Fruit fly (Drosophila melanogaster) whole organism, embryonic: ENCODE measurements around the gene gcm.

Experiments used
- Abd-B ChIP-seq: fragments of 200-800 bp; sonication (Bioruptor generic); optimal IDR thresholded peaks from 2 replicates; lab custom pipeline; 2018; ENCODE audit warnings: missing biosample characterization, mild to moderate bottlenecking, missing genetic modification characterization, moderate library complexity
- Ada2b ChIP-seq: fragments of 200-800 bp; sonication (Bioruptor generic); IDR thresholded peaks from 2 replicates; pipeline ENCODE4 v1.3.6; 2022; ENCODE audit warnings: missing biosample characterization, missing genetic modification characterization
- Antp ChIP-seq: fragments of 200-800 bp; sonication (Bioruptor generic); optimal IDR thresholded peaks from 3 replicates; lab custom pipeline; 2016; ENCODE audit warnings: missing biosample characterization, missing genetic modification characterization
- Blimp-1 ChIP-seq: fragments of 200-800 bp; sonication (Bioruptor generic); optimal IDR thresholded peaks from 3 replicates; lab custom pipeline; 2018; ENCODE audit warnings: missing biosample characterization, missing genetic modification characterization, mild to moderate bottlenecking, moderate library complexity, missing genetic modification reagents
- CG12236 ChIP-seq: fragments of 200-800 bp; sonication (Bioruptor generic); optimal IDR thresholded peaks from 2 replicates; lab custom pipeline; 2016; ENCODE audit warnings: missing biosample characterization, missing genetic modification characterization
- CG12391 ChIP-seq: fragments of 200-800 bp; sonication (Bioruptor generic); optimal IDR thresholded peaks from 3 replicates; lab custom pipeline; 2018; ENCODE audit warnings: missing biosample characterization, mild to moderate bottlenecking, missing genetic modification characterization, moderate library complexity
- CG14667 ChIP-seq: fragments of 200-800 bp; sonication (Bioruptor generic); IDR thresholded peaks from 2 replicates; pipeline ENCODE4 v1.3.6; 2022; ENCODE audit warnings: missing biosample characterization, missing genetic modification characterization
- CG15269 ChIP-seq: fragments of 200-800 bp; sonication (Bioruptor generic); optimal IDR thresholded peaks from 2 replicates; lab custom pipeline; 2018; ENCODE audit warnings: missing biosample characterization, mild to moderate bottlenecking, missing genetic modification characterization, moderate library complexity
- CG15601 ChIP-seq: fragments of 200-800 bp; sonication (Bioruptor generic); optimal IDR thresholded peaks from 3 replicates; lab custom pipeline; 2019; ENCODE audit warnings: missing biosample characterization, mild to moderate bottlenecking, missing genetic modification characterization, moderate library complexity
- CG1602 ChIP-seq: fragments of 200-800 bp; sonication (Bioruptor generic); optimal IDR thresholded peaks from 3 replicates; lab custom pipeline; 2016; ENCODE audit warnings: missing biosample characterization, missing genetic modification characterization
- CG17802 ChIP-seq: fragments of 200-800 bp; sonication (Bioruptor generic); optimal IDR thresholded peaks from 2 replicates; lab custom pipeline; 2018; ENCODE audit warnings: missing biosample characterization, mild to moderate bottlenecking, missing genetic modification characterization, moderate library complexity
- CG17829 ChIP-seq: fragments of 200-800 bp; optimal IDR thresholded peaks from 2 replicates; lab custom pipeline; 2019; ENCODE audit warnings: missing biosample characterization, mild to moderate bottlenecking, missing genetic modification characterization, moderate library complexity
- CG1832 ChIP-seq: fragments of 200-800 bp; sonication (Bioruptor generic); optimal IDR thresholded peaks from 2 replicates; lab custom pipeline; 2017; ENCODE audit warnings: missing biosample characterization, mild to moderate bottlenecking, missing genetic modification characterization, inconsistent platforms
- CG2120 ChIP-seq: fragments of 200-800 bp; sonication (Bioruptor generic); optimal IDR thresholded peaks from 3 replicates; lab custom pipeline; 2016; ENCODE audit warnings: missing biosample characterization, missing genetic modification characterization
- CG2875 ChIP-seq: fragments of 200-800 bp; sonication (Bioruptor generic); optimal IDR thresholded peaks from 2 replicates; lab custom pipeline; 2017; ENCODE audit warnings: missing biosample characterization, mild to moderate bottlenecking, missing genetic modification characterization, missing genetic modification reagents
- CG31224 ChIP-seq: fragments of 200-800 bp; sonication (Bioruptor generic); IDR thresholded peaks from 2 replicates; pipeline ENCODE4 v1.3.6; 2022; ENCODE audit warnings: missing biosample characterization, missing genetic modification characterization
- CG32532 ChIP-seq: fragments of 200-800 bp; sonication (Bioruptor generic); IDR thresholded peaks from 2 replicates; pipeline ENCODE4 v1.3.6; 2022; ENCODE audit warnings: missing biosample characterization, missing genetic modification characterization
- CG4854 ChIP-seq: fragments of 200-800 bp; sonication (Bioruptor generic); optimal IDR thresholded peaks from 2 replicates; lab custom pipeline; 2016; ENCODE audit warnings: missing biosample characterization, missing genetic modification characterization, inconsistent platforms
- CG7963 ChIP-seq: fragments of 200-800 bp; sonication (Bioruptor generic); IDR thresholded peaks from 3 replicates; pipeline ENCODE4 v1.3.6; 2022; ENCODE audit warnings: missing biosample characterization, missing genetic modification characterization; ENCODE audit not compliant: partially characterized antibody
- Drgx ChIP-seq: fragments of 200-800 bp; sonication (Bioruptor generic); IDR thresholded peaks from 2 replicates; pipeline ENCODE4 v1.3.6; 2022; ENCODE audit warnings: missing biosample characterization, missing genetic modification characterization
- ERR ChIP-seq: fragments of 200-800 bp; sonication (Bioruptor generic); optimal IDR thresholded peaks from 2 replicates; lab custom pipeline; 2016; ENCODE audit warnings: missing biosample characterization, missing genetic modification characterization
- HLH3B ChIP-seq: fragments of 200-800 bp; sonication (Bioruptor generic); IDR thresholded peaks from 2 replicates; pipeline ENCODE4 v1.3.6; 2022; ENCODE audit warnings: missing biosample characterization, missing genetic modification characterization
- HLH4C ChIP-seq: fragments of 200-800 bp; sonication (Bioruptor generic); IDR thresholded peaks from 3 replicates; pipeline ENCODE4 v1.3.6; 2022; ENCODE audit warnings: missing biosample characterization, missing genetic modification characterization; ENCODE audit not compliant: partially characterized antibody
- Hmr ChIP-seq: fragments of 200-800 bp; sonication (Bioruptor generic); optimal IDR thresholded peaks from 3 replicates; lab custom pipeline; 2017; ENCODE audit warnings: mild to moderate bottlenecking, missing biosample characterization, missing genetic modification reagents, missing genetic modification characterization
- Hmx ChIP-seq: fragments of 200-800 bp; sonication (Bioruptor generic); optimal IDR thresholded peaks from 2 replicates; lab custom pipeline; 2016; ENCODE audit warnings: missing biosample characterization, missing genetic modification characterization
- Jarid2 ChIP-seq: fragments of 200-800 bp; sonication (Bioruptor generic); optimal IDR thresholded peaks from 3 replicates; lab custom pipeline; 2017; ENCODE audit warnings: mild to moderate bottlenecking, missing biosample characterization, missing genetic modification reagents, missing genetic modification characterization
- NK7.1 ChIP-seq: fragments of 200-800 bp; sonication (Bioruptor generic); optimal IDR thresholded peaks from 3 replicates; lab custom pipeline; 2016; ENCODE audit warnings: missing biosample characterization, missing genetic modification characterization
- Oaz ChIP-seq: fragments of 200-800 bp; sonication (Bioruptor generic); IDR thresholded peaks from 2 replicates; pipeline ENCODE4 v1.3.6; 2022; ENCODE audit warnings: missing biosample characterization, missing genetic modification characterization
- Rfx ChIP-seq: fragments of 200-800 bp; sonication (Bioruptor generic); IDR thresholded peaks from 2 replicates; pipeline ENCODE4 v1.3.6; 2022; ENCODE audit warnings: missing biosample characterization, missing genetic modification characterization
- Side ChIP-seq: fragments of 200-800 bp; sonication (Bioruptor generic); optimal IDR thresholded peaks from 2 replicates; lab custom pipeline; 2016; ENCODE audit warnings: missing biosample characterization, missing genetic modification characterization
- Sry-δ ChIP-seq: fragments of 200-800 bp; sonication (Bioruptor generic); optimal IDR thresholded peaks from 2 replicates; lab custom pipeline; 2016; ENCODE audit warnings: missing biosample characterization, missing genetic modification characterization
- al ChIP-seq: fragments of 200-800 bp; sonication (Bioruptor generic); IDR thresholded peaks from 2 replicates; pipeline ENCODE4 v1.3.6; 2022; ENCODE audit warnings: missing biosample characterization, missing genetic modification characterization
- cas ChIP-seq: fragments of 200-800 bp; sonication (Bioruptor generic); IDR thresholded peaks from 2 replicates; pipeline ENCODE4 v1.3.6; 2022; ENCODE audit warnings: missing biosample characterization, missing genetic modification characterization
- caup ChIP-seq: fragments of 200-800 bp; sonication (Bioruptor generic); optimal IDR thresholded peaks from 3 replicates; lab custom pipeline; 2017; ENCODE audit warnings: missing biosample characterization, mild to moderate bottlenecking, missing genetic modification characterization, moderate library complexity; ENCODE audit not compliant: severe bottlenecking
- en ChIP-seq: fragments of 200-800 bp; sonication (Bioruptor generic); optimal IDR thresholded peaks from 2 replicates; lab custom pipeline; 2016; ENCODE audit warnings: missing biosample characterization, missing genetic modification characterization
- esg ChIP-seq: fragments of 200-800 bp; sonication (Bioruptor generic); conservative IDR thresholded peaks from 2 replicates; pipeline ENCODE4 v1.3.6; 2022; ENCODE audit warnings: missing biosample characterization, missing genetic modification characterization
- fd64A ChIP-seq: fragments of 200-800 bp; sonication (Bioruptor generic); optimal IDR thresholded peaks from 3 replicates; lab custom pipeline; 2018; ENCODE audit warnings: missing biosample characterization, mild to moderate bottlenecking, missing genetic modification characterization
- ind ChIP-seq: fragments of 200-800 bp; sonication (Bioruptor generic); optimal IDR thresholded peaks from 3 replicates; lab custom pipeline; 2016; ENCODE audit warnings: missing biosample characterization, missing genetic modification characterization
- inv ChIP-seq: fragments of 200-800 bp; sonication (Bioruptor generic); IDR thresholded peaks from 2 replicates; pipeline ENCODE4 v1.3.6; 2022; ENCODE audit warnings: missing biosample characterization, missing genetic modification characterization; ENCODE audit not compliant: partially characterized antibody
- kay ChIP-seq: fragments of 200-800 bp; sonication (Bioruptor generic); optimal IDR thresholded peaks from 2 replicates; lab custom pipeline; 2016; ENCODE audit warnings: missing biosample characterization, missing genetic modification characterization
- ken ChIP-seq: fragments of 200-800 bp; sonication (Bioruptor generic); IDR thresholded peaks from 3 replicates; pipeline ENCODE4 v1.3.6; 2022; ENCODE audit warnings: missing biosample characterization, missing genetic modification characterization
- knrl ChIP-seq: fragments of 200-800 bp; sonication (Bioruptor generic); IDR thresholded peaks from 3 replicates; pipeline ENCODE4 v1.3.6; 2022; ENCODE audit warnings: missing biosample characterization, missing genetic modification characterization; ENCODE audit not compliant: partially characterized antibody
- lilli ChIP-seq: fragments of 200-800 bp; sonication (Bioruptor generic); optimal IDR thresholded peaks from 3 replicates; lab custom pipeline; 2016; ENCODE audit warnings: missing biosample characterization, missing genetic modification characterization
- nerfin-2 ChIP-seq: fragments of 200-800 bp; sonication (Bioruptor generic); IDR thresholded peaks from 2 replicates; pipeline ENCODE4 v1.3.6; 2022; ENCODE audit warnings: missing biosample characterization, missing genetic modification characterization; ENCODE audit not compliant: partially characterized antibody
- otp ChIP-seq: fragments of 200-800 bp; sonication (Bioruptor generic); IDR thresholded peaks from 3 replicates; pipeline ENCODE4, ENCODE4 v1.3.6; 2022; ENCODE audit warnings: missing biosample characterization, missing genetic modification characterization
- p53 ChIP-seq: fragments of 200-800 bp; sonication (Bioruptor generic); optimal IDR thresholded peaks from 2 replicates; lab custom pipeline; 2016; ENCODE audit warnings: missing biosample characterization, missing genetic modification characterization
- salm ChIP-seq: fragments of 200-800 bp; sonication (Bioruptor generic); optimal IDR thresholded peaks from 2 replicates; lab custom pipeline; 2018; ENCODE audit warnings: missing biosample characterization, mild to moderate bottlenecking, missing genetic modification characterization
- sd ChIP-seq: fragments of 200-800 bp; sonication (Bioruptor generic); optimal IDR thresholded peaks from 3 replicates; lab custom pipeline; 2018; ENCODE audit warnings: missing biosample characterization, mild to moderate bottlenecking, missing genetic modification characterization, moderate library complexity
- ssp ChIP-seq: fragments of 200-800 bp; sonication (Bioruptor generic); IDR thresholded peaks from 2 replicates; pipeline ENCODE4 v1.3.6; 2022; ENCODE audit warnings: missing biosample characterization, missing genetic modification characterization
- sug ChIP-seq: fragments of 200-800 bp; optimal IDR thresholded peaks from 2 replicates; lab custom pipeline; 2019; ENCODE audit warnings: missing biosample characterization, mild to moderate bottlenecking, missing genetic modification characterization, moderate library complexity
- tx ChIP-seq: fragments of 200-800 bp; sonication (Bioruptor generic); optimal IDR thresholded peaks from 2 replicates; lab custom pipeline; 2016; ENCODE audit warnings: missing biosample characterization, missing genetic modification characterization

Gene gcm

dm6 chr2L:9570673-9571193, 10.8 kb downstream of the gcm start (continued):
- TF ChIP-seq fd64A (peak; percentile 67), cas (GFP tag; lab: Robert Waterston, UW) (no peak), ERR (GFP tag; lab: Kevin White, UChicago) (no peak), esg (GFP tag; lab: Robert Waterston, UW) (no peak), Ada2b (GFP tag; lab: Robert Waterston, UW) (no peak), CG1602 (no peak), caup (GFP tag; lab: Kevin White, UChicago) (peak; percentile 27), kay (GFP tag; lab: Kevin White, UChicago) (no peak), CG15601 (peak; percentile 17), salm (tag; lab: Kevin White, UChicago) (peak; percentile 53), Sry-δ (no peak), nerfin-2 (no peak), Drgx (no peak), CG15269 (tag; lab: Kevin White, UChicago) (peak; percentile 35), tx (GFP tag; lab: Kevin White, UChicago) (no peak), knrl (GFP tag; lab: Robert Waterston, UW) (no peak), CG32532 (GFP tag; lab: Robert Waterston, UW) (no peak), p53 (GFP tag; lab: Kevin White, UChicago) (no peak), Abd-B (peak; percentile 15), CG2120 (no peak), ken (GFP tag; lab: Robert Waterston, UW) (no peak), Jarid2 (no peak), CG14667 (no peak), CG4854 (GFP tag; lab: Kevin White, UChicago) (no peak), NK7.1 (GFP tag; lab: Kevin White, UChicago) (no peak), Rfx (GFP tag; lab: Robert Waterston, UW) (0 out of 2 replicates have a peak, but pooled peaks have one; percentile 6), Antp (GFP tag; lab: Kevin White, UChicago) (no peak), ind (no peak), CG12391 (tag; lab: Kevin White, UChicago) (no peak), ssp (GFP tag; lab: Robert Waterston, UW) (no peak), Hmr (GFP tag; lab: Kevin White, UChicago) (peak; percentile 49), CG31224 (no peak), CG7963 (GFP tag; lab: Robert Waterston, UW) (no peak), Hmx (GFP tag; lab: Kevin White, UChicago) (no peak), CG12236 (GFP tag; lab: Kevin White, UChicago) (no peak), HLH3B (GFP tag; lab: Robert Waterston, UW) (peak; percentile 17; the same call in 1 of the 2 replicates), otp (GFP tag; lab: Robert Waterston, UW) (no peak), Oaz (GFP tag; lab: Robert Waterston, UW) (no peak), CG17802 (no peak), CG1832 (GFP tag; lab: Kevin White, UChicago) (no peak), lilli (GFP tag; lab: Kevin White, UChicago) (no peak), sug (tag; lab: Kevin White, UChicago) (no peak), CG17829 (tag; lab: Kevin White, UChicago) (no peak), al (no peak), sd (tag; lab: Kevin White, UChicago) (peak; percentile 59), HLH4C (no peak), Side (no peak), Blimp-1 (GFP tag; lab: Kevin White, UChicago) (peak; percentile 11), CG2875 (no peak), en (no peak), inv (GFP tag; lab: Robert Waterston, UW) (no peak)
